7 worm cellular contexts compared by ENCODE assay signal in the genomic region with DNA sequence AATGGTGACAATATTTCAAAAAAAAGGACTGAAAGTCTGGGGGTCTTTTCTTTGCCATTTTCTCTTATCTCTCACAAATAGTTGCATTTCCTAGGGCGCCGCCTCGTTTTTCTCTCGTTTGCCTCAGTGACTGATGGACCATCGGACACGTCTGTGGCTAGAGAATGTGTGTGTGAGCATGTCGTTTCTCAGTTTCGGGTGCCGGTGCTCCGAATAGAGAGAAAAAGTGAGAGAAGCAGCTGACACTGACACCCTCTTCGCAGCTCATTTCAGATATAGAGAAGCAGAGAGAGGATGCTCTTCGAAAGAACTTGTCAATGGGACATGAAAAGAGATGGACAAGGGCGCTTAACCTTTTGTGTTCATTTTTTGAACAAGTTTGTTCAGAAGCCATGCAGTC.
A peak's percentile ranks its signal among the peaks of the same experiment; 100 is the strongest.
TF ChIP-seq lines count a peak whose summit lies in the region.

No protein-coding gene starts in this region.

TF ChIP-seq in whole organism, L1 larva, 84 proteins besides CTCF, POLR2A, EP300 and RAD21 (continues in another document):
- TF ChIP-seq ceh-90 (tag; optimal IDR thresholded peaks at IDR 0.05; lab: Kevin White, UChicago): no peak
- TF ChIP-seq lin-35 (GFP tag; optimal IDR thresholded peaks at IDR 0.05; lab: Kevin White, UChicago): peak in 1 of 2 experiments; percentile 28
- no peak for TF ChIP-seq dpl-1 (GFP tag; optimal IDR thresholded peaks at IDR 0.05; lab: Kevin White, UChicago)
- TF ChIP-seq pqm-1 (tag; optimal IDR thresholded peaks at IDR 0.05; lab: Kevin White, UChicago): no peak
- TF ChIP-seq sptf-1 (tag; optimal IDR thresholded peaks at IDR 0.05; lab: Kevin White, UChicago): no peak
- no peak for TF ChIP-seq pag-3 (tag; optimal IDR thresholded peaks at IDR 0.05; lab: Kevin White, UChicago; ENCODE audit: borderline replicate concordance, insufficient read depth)
- no peak for TF ChIP-seq swsn-7 (tag; optimal IDR thresholded peaks at IDR 0.05; lab: Kevin White, UChicago)
- TF ChIP-seq fkh-4 (tag; optimal IDR thresholded peaks at IDR 0.05; lab: Kevin White, UChicago; ENCODE audit: borderline replicate concordance): no peak
- TF ChIP-seq nhr-71 (tag; optimal IDR thresholded peaks at IDR 0.05; lab: Kevin White, UChicago): peak; percentile 51
- TF ChIP-seq ceh-82 (tag; optimal IDR thresholded peaks at IDR 0.05; lab: Kevin White, UChicago): peak in 1 of 3 experiments; percentile 34
- no peak for TF ChIP-seq nhr-11 (tag; optimal IDR thresholded peaks at IDR 0.05; lab: Kevin White, UChicago)
- TF ChIP-seq lin-15B (tag; optimal IDR thresholded peaks at IDR 0.05; lab: Kevin White, UChicago): no peak

TF ChIP-seq in whole organism, L2 larva, 48 proteins besides CTCF, POLR2A, EP300 and RAD21 (continues in another document):
- TF ChIP-seq elt-3 (tag; optimal IDR thresholded peaks at IDR 0.05; lab: Kevin White, UChicago) (no peak), zag-1 (tag; optimal IDR thresholded peaks at IDR 0.05; lab: Kevin White, UChicago) (peak; percentile 47), dmd-4 (tag; optimal IDR thresholded peaks at IDR 0.05; lab: Kevin White, UChicago) (no peak), ztf-1 (GFP tag; conservative IDR thresholded peaks at IDR 0.05; lab: Robert Waterston, UW) (no peak), unc-39 (tag; optimal IDR thresholded peaks at IDR 0.05; lab: Kevin White, UChicago) (no peak), gmeb-1 (tag; optimal IDR thresholded peaks at IDR 0.05; lab: Kevin White, UChicago) (no peak), nhr-77 (tag; optimal IDR thresholded peaks at IDR 0.05; lab: Kevin White, UChicago) (no peak), elt-1 (tag; optimal IDR thresholded peaks at IDR 0.05; lab: Kevin White, UChicago) (no peak), C34F6.9 (tag; optimal IDR thresholded peaks at IDR 0.05; lab: Kevin White, UChicago) (peak; percentile 30), ZK546.5 (tag; optimal IDR thresholded peaks at IDR 0.05; lab: Kevin White, UChicago) (no peak), Y55F3AM.14 (GFP tag; optimal IDR thresholded peaks at IDR 0.05; lab: Kevin White, UChicago) (no peak), mdl-1 (tag; optimal IDR thresholded peaks at IDR 0.05; lab: Kevin White, UChicago) (no peak), lsy-2 (tag; optimal IDR thresholded peaks at IDR 0.05; lab: Kevin White, UChicago) (peak in 1 of 2 experiments; percentile 52)

TF ChIP-seq in whole organism, L3 larva, 47 proteins besides CTCF, POLR2A, EP300 and RAD21:
- TF ChIP-seq nfya-1 (tag; optimal IDR thresholded peaks at IDR 0.05; lab: Kevin White, UChicago; ENCODE audit: insufficient read depth): peak; percentile 55
- TF ChIP-seq pqm-1 (tag; optimal IDR thresholded peaks at IDR 0.05; lab: Kevin White, UChicago): no peak
- TF ChIP-seq zag-1 (tag; optimal IDR thresholded peaks at IDR 0.05; lab: Kevin White, UChicago): no peak
- TF ChIP-seq elt-2 (tag; optimal IDR thresholded peaks at IDR 0.05; lab: Kevin White, UChicago): no peak
- TF ChIP-seq fkh-10 (GFP tag; optimal IDR thresholded peaks at IDR 0.05; lab: Kevin White, UChicago): peak; percentile 16
- TF ChIP-seq snpc-4 (tag; optimal IDR thresholded peaks at IDR 0.05; lab: Kevin White, UChicago): peak; percentile 32
- peak; percentile 64 for TF ChIP-seq lin-39 (tag; optimal IDR thresholded peaks at IDR 0.05; lab: Kevin White, UChicago)
- peak; percentile 0 for TF ChIP-seq egl-5 (tag; optimal IDR thresholded peaks at IDR 0.05; lab: Kevin White, UChicago)

TF ChIP-seq in whole organism, L4 larva, 104 proteins besides CTCF, POLR2A, EP300 and RAD21 (continues in another document):
- TF ChIP-seq nhr-102 (tag; optimal IDR thresholded peaks at IDR 0.05; lab: Kevin White, UChicago): no peak
- TF ChIP-seq unc-130 (GFP tag; optimal IDR thresholded peaks at IDR 0.05; lab: Kevin White, UChicago): no peak
- no peak for TF ChIP-seq sdz-12 (GFP tag; optimal IDR thresholded peaks at IDR 0.05; lab: Kevin White, UChicago)
- TF ChIP-seq dpl-1 (GFP tag; optimal IDR thresholded peaks at IDR 0.05; lab: Kevin White, UChicago): no peak
- no peak for TF ChIP-seq Y48G9A.11 (GFP tag; IDR thresholded peaks at IDR 0.05; lab: Robert Waterston, UW)
- no peak for TF ChIP-seq daf-19 (GFP tag; conservative IDR thresholded peaks at IDR 0.05; lab: Robert Waterston, UW)
- TF ChIP-seq lsy-2 (tag; optimal IDR thresholded peaks at IDR 0.05; lab: Kevin White, UChicago): peak in 1 of 2 experiments; percentile 15
- TF ChIP-seq zag-1 (tag; optimal IDR thresholded peaks at IDR 0.05; lab: Kevin White, UChicago): no peak
- TF ChIP-seq mep-1 (tag; optimal IDR thresholded peaks at IDR 0.05; lab: Kevin White, UChicago): peak; percentile 37
- TF ChIP-seq ctbp-1 (GFP tag; IDR thresholded peaks at IDR 0.05; lab: Robert Waterston, UW): peak; percentile 26; the same call in 1 of the 2 replicates
- no peak for TF ChIP-seq mdt-29 (GFP tag; IDR thresholded peaks at IDR 0.05; lab: Robert Waterston, UW)
- TF ChIP-seq R02D3.7 (tag; optimal IDR thresholded peaks at IDR 0.05; lab: Kevin White, UChicago): no peak
- peak; percentile 50 for TF ChIP-seq hlh-30 (tag; optimal IDR thresholded peaks at IDR 0.05; lab: Kevin White, UChicago; ENCODE audit: insufficient read depth)

TF ChIP-seq in whole organism, late embryonic, 69 proteins besides CTCF, POLR2A, EP300 and RAD21 (continues in another document):
- TF ChIP-seq pag-3 (tag; optimal IDR thresholded peaks at IDR 0.05; lab: Kevin White, UChicago; ENCODE audit: borderline replicate concordance) (no peak), nfya-1 (tag; optimal IDR thresholded peaks at IDR 0.05; lab: Kevin White, UChicago) (peak; percentile 32), ceh-18 (tag; optimal IDR thresholded peaks at IDR 0.05; lab: Kevin White, UChicago) (peak; percentile 72), rnt-1 (tag; optimal IDR thresholded peaks at IDR 0.05; lab: Kevin White, UChicago) (peak; percentile 59), hlh-15 (tag; optimal IDR thresholded peaks at IDR 0.05; lab: Kevin White, UChicago) (no peak), dve-1 (tag; optimal IDR thresholded peaks at IDR 0.05; lab: Kevin White, UChicago) (no peak), nhr-11 (tag; optimal IDR thresholded peaks at IDR 0.05; lab: Kevin White, UChicago) (no peak), ceh-45 (GFP tag; IDR thresholded peaks at IDR 0.05; lab: Robert Waterston, UW) (no peak), lim-6 (tag; optimal IDR thresholded peaks at IDR 0.05; lab: Kevin White, UChicago) (no peak), C08G9.2 (tag; optimal IDR thresholded peaks at IDR 0.05; lab: Kevin White, UChicago) (no peak), Y22D7AL.16 (tag; optimal IDR thresholded peaks at IDR 0.05; lab: Kevin White, UChicago) (no peak), pqm-1 (tag; optimal IDR thresholded peaks at IDR 0.05; lab: Kevin White, UChicago) (no peak), fkh-6 (tag; optimal IDR thresholded peaks at IDR 0.05; lab: Kevin White, UChicago) (no peak), unc-3 (GFP tag; conservative IDR thresholded peaks at IDR 0.05; lab: Robert Waterston, UW) (no peak), unc-3 (tag; optimal IDR thresholded peaks at IDR 0.05; lab: Kevin White, UChicago) (no peak), ceh-2 (tag; optimal IDR thresholded peaks at IDR 0.05; lab: Kevin White, UChicago) (no peak)

TF ChIP-seq in whole organism, mixed stage, embryonic, 35 proteins besides CTCF, POLR2A, EP300 and RAD21:
- peak; percentile 66 for TF ChIP-seq unc-62 (GFP tag; optimal IDR thresholded peaks at IDR 0.05; lab: Kevin White, UChicago)
- no peak for TF ChIP-seq nhr-28 (tag; optimal IDR thresholded peaks at IDR 0.05; lab: Kevin White, UChicago)
- TF ChIP-seq ces-1 (GFP tag; optimal IDR thresholded peaks at IDR 0.05; lab: Kevin White, UChicago): peak; percentile 27
- no peak for TF ChIP-seq lin-13 (tag; optimal IDR thresholded peaks at IDR 0.05; lab: Kevin White, UChicago)
- TF ChIP-seq hlh-1 (tag; optimal IDR thresholded peaks at IDR 0.05; lab: Kevin White, UChicago): peak; percentile 87
- TF ChIP-seq unc-120 (tag; optimal IDR thresholded peaks at IDR 0.05; lab: Kevin White, UChicago; ENCODE audit: poor library complexity, severe bottlenecking): peak; percentile 73
- no peak for TF ChIP-seq flh-1 (GFP tag; optimal IDR thresholded peaks at IDR 0.05; lab: Kevin White, UChicago)
TF ChIP-seq in whole organism, mixed stage, embryonic: peak in this region for 4.

TF ChIP-seq in whole organism, young adult, 124 proteins besides CTCF, POLR2A, EP300 and RAD21:
- TF ChIP-seq mes-4 (tag; optimal IDR thresholded peaks at IDR 0.05; lab: Kevin White, UChicago) (no peak), F37B4.10 (GFP tag; IDR thresholded peaks at IDR 0.05; lab: Robert Waterston, UW) (no peak), K12H6.12 (tag; optimal IDR thresholded peaks at IDR 0.05; lab: Kevin White, UChicago) (peak; percentile 35), lag-1 (GFP tag; IDR thresholded peaks at IDR 0.05; lab: Robert Waterston, UW) (no peak)
